Worm (Caenorhabditis elegans) whole organism, L1 larva: ENCODE results near the gene npax-1.

Experiments
- ama-1 ChIP-seq: fragments of 150-350 bp; optimal IDR thresholded peaks from 2 replicates; lab custom pipeline; 2014
- fkh-8 ChIP-seq: sonication (generic microtip); optimal IDR thresholded peaks from 2 replicates; lab custom pipeline; 2016; ENCODE audit warnings: mild to moderate bottlenecking, missing genetic modification characterization, missing compliant biosample characterization
- grh-1 ChIP-seq: fragments of 200-800 bp; sonication (Bioruptor generic); IDR thresholded peaks from 2 replicates; pipeline ENCODE4 v1.3.6; 2022; ENCODE audit warnings: missing genetic modification reagents, missing genetic modification characterization, missing compliant biosample characterization
- hlh-17 ChIP-seq: fragments of 200-800 bp; sonication (Bioruptor generic); optimal IDR thresholded peaks from 2 replicates; lab custom pipeline; 2018; ENCODE audit warnings: missing genetic modification characterization, mild to moderate bottlenecking, missing compliant biosample characterization, moderate library complexity, borderline replicate concordance
- lin-13 ChIP-seq: fragments of 150-350 bp; optimal IDR thresholded peaks from 2 replicates; lab custom pipeline; 2014; ENCODE audit warnings: missing biosample characterization, missing genetic modification reagents, missing genetic modification characterization
- lin-35 ChIP-seq, 2 experiments: fragments of 150-350 bp; optimal IDR thresholded peaks; 2 replicates each; lab custom pipeline; 2014; ENCODE audit warnings: missing biosample characterization in 2 of 2, missing genetic modification characterization in 2 of 2, missing genetic modification reagents in 2 of 2
- nhr-12 ChIP-seq: sonication (generic microtip); optimal IDR thresholded peaks from 2 replicates; lab custom pipeline; 2017; ENCODE audit warnings: missing biosample characterization, missing genetic modification characterization
- snpc-4 ChIP-seq: fragments of 150-350 bp; optimal IDR thresholded peaks from 2 replicates; lab custom pipeline; 2014; ENCODE audit warnings: missing biosample characterization, missing genetic modification characterization
- sptf-1 ChIP-seq: fragments of 150-350 bp; optimal IDR thresholded peaks from 2 replicates; lab custom pipeline; 2014; ENCODE audit warnings: missing biosample characterization, missing genetic modification characterization
- unc-130 ChIP-seq: fragments of 150-350 bp; optimal IDR thresholded peaks from 2 replicates; lab custom pipeline; 2017; ENCODE audit warnings: missing biosample characterization, missing genetic modification characterization, inconsistent platforms
- unc-62 ChIP-seq: fragments of 150-350 bp; optimal IDR thresholded peaks from 2 replicates; lab custom pipeline; 2014; ENCODE audit warnings: missing biosample characterization, missing genetic modification reagents, missing genetic modification characterization
- ztf-11 ChIP-seq, 2 experiments: sonication (generic microtip); optimal IDR thresholded peaks; 2 replicates each; lab custom pipeline; 2016 to 2017; ENCODE audit warnings: missing genetic modification characterization in 2 of 2, missing biosample characterization in 1 of 2, missing compliant biosample characterization in 1 of 2

- no peak for TF ChIP-seq grh-1 (GFP tag; lab: Robert Waterston, UW)
- no peak for TF ChIP-seq sptf-1 (tag; lab: Kevin White, UChicago)
- no peak for TF ChIP-seq unc-62 (GFP tag; lab: Kevin White, UChicago)
- TF ChIP-seq fkh-8, result no peak
- TF ChIP-seq nhr-12 (tag; lab: Kevin White, UChicago), result no peak
- no peak for TF ChIP-seq lin-13 (GFP tag; lab: Kevin White, UChicago)
- TF ChIP-seq ama-1, result no peak
- TF ChIP-seq ztf-11 (tag; optimal IDR thresholded peaks at IDR 0.05; lab: Kevin White, UChicago), result no peak
- no peak for TF ChIP-seq unc-130 (tag; lab: Kevin White, UChicago)
- no peak for TF ChIP-seq hlh-17 (GFP tag; lab: Kevin White, UChicago)
- no peak for TF ChIP-seq lin-35 (GFP tag; optimal IDR thresholded peaks at IDR 0.05; lab: Kevin White, UChicago)
- no peak for TF ChIP-seq snpc-4
These were observed 16.9 kb upstream of the npax-1 start for ce11 chrII:7348063-7348462.
